Worm (Caenorhabditis elegans): Measurements from ENCODE around the gene F14D7.14.

The F14D7.14 gene

DNA sequence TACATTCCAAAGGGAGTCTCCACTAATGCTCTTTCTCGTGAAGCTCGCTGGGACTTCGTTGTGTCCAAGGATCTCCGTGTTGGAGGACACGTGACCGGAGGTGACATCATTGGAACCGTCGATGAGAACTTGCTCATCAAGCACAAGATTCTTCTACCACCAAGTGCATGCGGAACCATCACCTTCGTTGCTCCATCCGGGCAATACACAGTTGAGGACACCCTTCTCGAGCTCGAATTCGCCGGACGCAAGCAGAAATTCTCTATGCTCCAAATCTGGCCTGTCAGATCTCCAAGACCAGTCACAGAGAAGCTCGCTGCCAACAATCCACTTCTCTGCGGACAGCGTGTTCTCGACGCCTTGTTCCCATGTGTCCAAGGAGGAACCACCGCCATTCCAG is 42.3 kb downstream of the F14D7.14 start:
- TF ChIP-seq egl-27 (tag; optimal IDR thresholded peaks at IDR 0.05) (no peak), elt-1 (tag; optimal IDR thresholded peaks at IDR 0.05) (no peak), hmg-11 (tag; optimal IDR thresholded peaks at IDR 0.05) (no peak), R02D3.7 (tag; optimal IDR thresholded peaks at IDR 0.05) (no peak), fkh-2 (tag; optimal IDR thresholded peaks at IDR 0.05) (no peak), pqm-1 (tag; optimal IDR thresholded peaks at IDR 0.05) (no peak), jun-1 (tag; optimal IDR thresholded peaks at IDR 0.05) (no peak), nhr-43 (tag; optimal IDR thresholded peaks at IDR 0.05; ENCODE audit: poor library complexity, severe bottlenecking) (no peak), zag-1 (tag; optimal IDR thresholded peaks at IDR 0.05) (no peak), nhr-237 (tag; optimal IDR thresholded peaks at IDR 0.05) (no peak), nhr-67 (tag; optimal IDR thresholded peaks at IDR 0.05) (no peak), unc-39 (tag; optimal IDR thresholded peaks at IDR 0.05) (no peak), fkh-10 (GFP tag; optimal IDR thresholded peaks at IDR 0.05) (no peak), nhr-12 (tag; optimal IDR thresholded peaks at IDR 0.05) (no peak), unc-62 (GFP tag; optimal IDR thresholded peaks at IDR 0.05) (no peak)

- TF ChIP-seq snpc-4 (tag; optimal IDR thresholded peaks at IDR 0.05) = no peak
- peak; percentile 39 for TF ChIP-seq pqm-1 (tag; optimal IDR thresholded peaks at IDR 0.05)
- peak; percentile 95 for TF ChIP-seq aly-2 (tag; optimal IDR thresholded peaks at IDR 0.05)
- TF ChIP-seq lin-39 (tag; optimal IDR thresholded peaks at IDR 0.05) = no peak
- TF ChIP-seq lsy-12 (tag; optimal IDR thresholded peaks at IDR 0.05) = peak; percentile 40
- TF ChIP-seq skn-1 (tag; optimal IDR thresholded peaks at IDR 0.05) = no peak
- peak; percentile 49 for TF ChIP-seq nhr-25 (tag; optimal IDR thresholded peaks at IDR 0.05)
- TF ChIP-seq nhr-12 (tag; optimal IDR thresholded peaks at IDR 0.05) = no peak
- TF ChIP-seq ztf-4 (tag; optimal IDR thresholded peaks at IDR 0.05) = no peak
- TF ChIP-seq ZK546.5 (tag; optimal IDR thresholded peaks at IDR 0.05) = no peak
- no peak for TF ChIP-seq ztf-11 (tag; optimal IDR thresholded peaks at IDR 0.05)
- TF ChIP-seq ama-1 (optimal IDR thresholded peaks at IDR 0.05) = peak; percentile 66
- no peak for TF ChIP-seq nhr-11 (tag; optimal IDR thresholded peaks at IDR 0.05)
- peak; percentile 69 for TF ChIP-seq nhr-43 (tag; optimal IDR thresholded peaks at IDR 0.05; ENCODE audit: poor library complexity, severe bottlenecking)
- TF ChIP-seq nhr-77 (tag; optimal IDR thresholded peaks at IDR 0.05) = peak; percentile 65
- peak in 1 of 3 experiments; percentile 57 for TF ChIP-seq elt-3 (tag; optimal IDR thresholded peaks at IDR 0.05)
- peak; percentile 53 for TF ChIP-seq tbx-2 (tag; optimal IDR thresholded peaks at IDR 0.05)
- no peak for TF ChIP-seq ceh-16 (tag; optimal IDR thresholded peaks at IDR 0.05)
- TF ChIP-seq nhr-23 (tag; optimal IDR thresholded peaks at IDR 0.05) = no peak
- no peak for TF ChIP-seq fos-1 (tag; optimal IDR thresholded peaks at IDR 0.05)
- peak; percentile 48 for TF ChIP-seq elt-2 (tag; optimal IDR thresholded peaks at IDR 0.05)
- no peak for TF ChIP-seq sea-2 (GFP tag; optimal IDR thresholded peaks at IDR 0.05)
- TF ChIP-seq jun-1 (tag; optimal IDR thresholded peaks at IDR 0.05) = peak; percentile 41
- TF ChIP-seq mdl-1 (tag; optimal IDR thresholded peaks at IDR 0.05) = no peak
- TF ChIP-seq lin-15B (tag; optimal IDR thresholded peaks at IDR 0.05) = no peak
- no peak for TF ChIP-seq mml-1 (tag; optimal IDR thresholded peaks at IDR 0.05)
- TF ChIP-seq hmg-11 (tag; optimal IDR thresholded peaks at IDR 0.05) = no peak
- no peak for TF ChIP-seq egl-5 (tag; optimal IDR thresholded peaks at IDR 0.05)
- no peak for TF ChIP-seq unc-39 (tag; optimal IDR thresholded peaks at IDR 0.05)
- TF ChIP-seq ceh-82 (tag; optimal IDR thresholded peaks at IDR 0.05) = peak; percentile 9
- no peak for TF ChIP-seq egl-27 (tag; optimal IDR thresholded peaks at IDR 0.05)
These were observed 44.6 kb downstream of the F14D7.14 start, which contains the start of gene Y49A3A.3 for ce11 chrV:14354258-14354877. Y49A3A.3 (plus strand) TSS chrV:14354410.

ce11 chrV:14355738-14356368 is 46.1 kb downstream of the F14D7.14 start, which contains the start of gene cyn-1:
cyn-1 (plus strand) TSS chrV:14356076.
- TF ChIP-seq snpc-4 (tag; optimal IDR thresholded peaks at IDR 0.05) (peak; percentile 86), fkh-10 (GFP tag; optimal IDR thresholded peaks at IDR 0.05) (peak; percentile 38), fos-1 (tag; optimal IDR thresholded peaks at IDR 0.05) (no peak), R02D3.7 (tag; optimal IDR thresholded peaks at IDR 0.05) (peak; percentile 72), skn-1 (tag; optimal IDR thresholded peaks at IDR 0.05) (no peak), ceh-82 (tag; optimal IDR thresholded peaks at IDR 0.05) (peak; percentile 26), lin-15B (tag; optimal IDR thresholded peaks at IDR 0.05) (peak; percentile 88), pqm-1 (tag; optimal IDR thresholded peaks at IDR 0.05) (no peak), zag-1 (tag; optimal IDR thresholded peaks at IDR 0.05) (no peak), nhr-23 (tag; optimal IDR thresholded peaks at IDR 0.05) (peak; percentile 91), tbx-2 (tag; optimal IDR thresholded peaks at IDR 0.05) (peak; percentile 69), hmg-11 (tag; optimal IDR thresholded peaks at IDR 0.05) (peak; percentile 41), ama-1 (optimal IDR thresholded peaks at IDR 0.05) (no peak), egl-5 (tag; optimal IDR thresholded peaks at IDR 0.05) (peak; percentile 87), egl-27 (tag; optimal IDR thresholded peaks at IDR 0.05) (no peak), pha-4 (tag; optimal IDR thresholded peaks at IDR 0.05) (peak; percentile 93), nhr-25 (tag; optimal IDR thresholded peaks at IDR 0.05) (peak; percentile 35), lsy-12 (tag; optimal IDR thresholded peaks at IDR 0.05) (peak; percentile 77), nhr-12 (tag; optimal IDR thresholded peaks at IDR 0.05) (no peak), aly-2 (tag; optimal IDR thresholded peaks at IDR 0.05) (no peak), ZK546.5 (tag; optimal IDR thresholded peaks at IDR 0.05) (no peak), ceh-9 (tag; optimal IDR thresholded peaks at IDR 0.05) (no peak), nhr-76 (tag; optimal IDR thresholded peaks at IDR 0.05) (no peak), nhr-67 (tag; optimal IDR thresholded peaks at IDR 0.05) (no peak), mdl-1 (tag; optimal IDR thresholded peaks at IDR 0.05) (no peak), eor-1 (tag; optimal IDR thresholded peaks at IDR 0.05) (no peak), mml-1 (tag; optimal IDR thresholded peaks at IDR 0.05) (no peak), nhr-237 (tag; optimal IDR thresholded peaks at IDR 0.05) (no peak), nfya-1 (tag; optimal IDR thresholded peaks at IDR 0.05; ENCODE audit: insufficient read depth) (peak; percentile 94), lin-39 (tag; optimal IDR thresholded peaks at IDR 0.05) (peak; percentile 28), sea-2 (GFP tag; optimal IDR thresholded peaks at IDR 0.05) (no peak), elt-3 (tag; optimal IDR thresholded peaks at IDR 0.05) (no peak)
